Fruit fly (Drosophila melanogaster) Kc167 (cell line): ENCODE measurements around the gene CG42812.

Experiments used
- Myc ChIP-seq: fragments of >200 bp; optimal IDR thresholded peaks from 2 replicates; lab custom pipeline; 2017; ENCODE audit warnings: missing external identifiers
- Sin3A ChIP-seq: fragments of >200 bp; optimal IDR thresholded peaks from 2 replicates; lab custom pipeline; 2018; ENCODE audit warnings: missing external identifiers
- h ChIP-seq: fragments of >200 bp; optimal IDR thresholded peaks from 3 replicates; lab custom pipeline; 2018; ENCODE audit warnings: missing external identifiers
- insv ChIP-seq: fragments of >200 bp; optimal IDR thresholded peaks from 3 replicates; lab custom pipeline; 2018; ENCODE audit warnings: missing external identifiers
- psq ChIP-seq: fragments of >200 bp; optimal IDR thresholded peaks from 2 replicates; lab custom pipeline; 2017; ENCODE audit warnings: missing external identifiers
- ttk ChIP-seq: sonication (Bioruptor generic); optimal IDR thresholded peaks from 2 replicates; lab custom pipeline; 2017; ENCODE audit warnings: missing external identifiers

Gene CG42812

DNA sequence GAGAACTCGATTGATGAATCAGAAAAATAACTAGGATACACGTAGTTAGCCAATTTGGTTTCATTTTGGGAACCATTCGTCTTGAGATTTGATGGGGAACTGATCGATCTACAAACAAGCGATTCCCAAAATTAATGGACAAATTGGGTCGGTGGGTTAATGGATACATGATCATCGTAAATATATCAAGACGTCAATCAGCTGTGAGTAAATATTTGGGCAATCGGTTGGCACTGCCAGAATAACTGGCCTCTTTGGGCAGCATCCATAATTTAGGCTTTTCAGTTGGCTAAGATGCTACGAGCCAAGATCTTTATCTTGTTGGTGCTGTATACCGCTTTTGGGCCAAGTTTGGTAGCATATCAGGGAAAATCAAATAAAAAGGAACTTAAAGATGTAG lies at the start of gene CG42812, which contains the start of gene CG33341:
TSS of gene CG42812 (minus strand) at position 101 of the 400 bp plus-strand sequence.
TSS of gene CG33341 (plus strand) at position 295 of the 400 bp plus-strand sequence.
- TF ChIP-seq ttk (lab: Kevin White, UChicago): no peak
- no peak for TF ChIP-seq h (lab: Kevin White, UChicago)
- no peak for TF ChIP-seq Sin3A (lab: Kevin White, UChicago)
- TF ChIP-seq insv (lab: Kevin White, UChicago): no peak
- no peak for TF ChIP-seq Myc (lab: Kevin White, UChicago)
- no peak for TF ChIP-seq psq (lab: Kevin White, UChicago)

DNA sequence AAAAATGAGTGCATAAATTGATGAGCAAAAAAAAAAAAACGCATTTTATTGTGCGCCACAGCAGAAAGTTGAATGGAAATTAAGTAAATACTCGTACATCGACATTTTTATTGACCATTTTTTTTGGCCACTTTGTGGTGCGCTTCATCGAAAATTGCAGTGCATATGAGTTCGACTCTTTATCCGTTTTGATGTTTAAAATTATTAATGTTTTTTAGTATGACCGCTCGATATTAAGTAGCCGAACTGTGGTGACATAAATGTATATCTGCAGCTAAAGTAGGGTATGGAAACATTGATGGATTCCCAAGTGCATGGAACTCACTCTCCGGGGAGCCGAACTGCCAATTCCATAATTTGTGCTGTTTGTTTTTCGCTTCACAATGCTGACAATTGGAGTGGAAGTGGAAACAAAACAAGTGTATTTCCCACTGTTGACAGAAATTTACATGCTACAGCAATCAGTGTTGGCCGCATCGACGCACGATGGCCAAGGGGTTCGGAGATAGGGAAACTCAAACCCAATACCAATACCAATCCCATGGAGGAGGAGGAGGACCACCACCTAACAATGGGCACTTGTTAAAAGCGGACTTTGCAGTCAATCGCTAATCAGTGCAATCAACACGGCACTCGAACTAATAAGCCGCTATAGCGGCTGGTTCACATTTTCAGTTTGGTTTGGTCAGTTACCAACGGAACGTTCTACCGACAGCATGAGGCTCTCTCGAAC lies 24.4 kb upstream of the CG42812 start, which contains the start of gene CG13616:
TSS of gene CG13616 (plus strand) at position 683 of the 733 bp plus-strand sequence.
- TF ChIP-seq insv (lab: Kevin White, UChicago) (no peak), ttk (lab: Kevin White, UChicago) (no peak), Myc (lab: Kevin White, UChicago) (no peak), psq (lab: Kevin White, UChicago) (no peak), h (lab: Kevin White, UChicago) (no peak), Sin3A (lab: Kevin White, UChicago) (no peak)

- TF ChIP-seq h (lab: Kevin White, UChicago): no peak
- no peak for TF ChIP-seq insv (lab: Kevin White, UChicago)
- no peak for TF ChIP-seq ttk (lab: Kevin White, UChicago)
- TF ChIP-seq Sin3A (lab: Kevin White, UChicago): no peak
- no peak for TF ChIP-seq Myc (lab: Kevin White, UChicago)
- no peak for TF ChIP-seq psq (lab: Kevin White, UChicago)
Measured at dm6 chr3R:24390239-24390638, 22.3 kb upstream of the CG42812 start, which contains the start of the genes CG5768 and CG13615. TSS of gene CG5768 (minus strand) at chr3R:24390339. TSS of gene CG13615 (plus strand) at chr3R:24390518.

dm6 chr3R:24386434-24386833 lies 18.5 kb upstream of the CG42812 start:
- TF ChIP-seq Sin3A (lab: Kevin White, UChicago): no peak
- TF ChIP-seq h (lab: Kevin White, UChicago): no peak
- no peak for TF ChIP-seq insv (lab: Kevin White, UChicago)
- no peak for TF ChIP-seq psq (lab: Kevin White, UChicago)
- TF ChIP-seq ttk (lab: Kevin White, UChicago): no peak
- no peak for TF ChIP-seq Myc (lab: Kevin White, UChicago)

dm6 chr3R:24384952-24385351 lies 17.0 kb upstream of the CG42812 start, which contains the start of gene CG17780:
TSS of gene CG17780 (minus strand) at chr3R:24385052.
- TF ChIP-seq Myc (lab: Kevin White, UChicago) (no peak), ttk (lab: Kevin White, UChicago) (no peak), insv (lab: Kevin White, UChicago) (no peak)

DNA sequence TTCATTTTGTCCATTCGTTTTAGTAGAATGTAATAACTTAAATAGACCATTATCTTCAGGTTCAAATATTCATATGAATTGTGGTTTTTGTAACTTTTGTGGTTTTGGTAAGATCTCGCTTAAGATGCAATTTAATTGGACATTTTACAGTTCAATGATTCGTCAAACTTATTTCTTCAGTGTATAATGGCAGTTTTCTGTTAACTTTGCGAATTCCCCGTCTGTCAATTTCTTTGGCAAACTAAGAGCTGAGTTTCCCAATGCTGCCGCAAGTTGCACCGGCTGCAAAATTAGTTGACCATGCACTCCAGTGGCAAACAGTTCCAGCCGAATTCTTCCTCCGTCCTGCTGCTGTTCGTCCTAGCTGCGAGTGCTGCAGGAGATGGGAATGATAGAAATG lies 8.6 kb upstream of the CG42812 start, which contains the start of gene CG33342:
TSS of gene CG33342 (plus strand) at position 301 of the 400 bp plus-strand sequence.
- TF ChIP-seq Myc (lab: Kevin White, UChicago) (no peak), psq (lab: Kevin White, UChicago) (no peak), Sin3A (lab: Kevin White, UChicago) (no peak), insv (lab: Kevin White, UChicago) (no peak), h (lab: Kevin White, UChicago) (no peak), ttk (lab: Kevin White, UChicago) (no peak)

DNA sequence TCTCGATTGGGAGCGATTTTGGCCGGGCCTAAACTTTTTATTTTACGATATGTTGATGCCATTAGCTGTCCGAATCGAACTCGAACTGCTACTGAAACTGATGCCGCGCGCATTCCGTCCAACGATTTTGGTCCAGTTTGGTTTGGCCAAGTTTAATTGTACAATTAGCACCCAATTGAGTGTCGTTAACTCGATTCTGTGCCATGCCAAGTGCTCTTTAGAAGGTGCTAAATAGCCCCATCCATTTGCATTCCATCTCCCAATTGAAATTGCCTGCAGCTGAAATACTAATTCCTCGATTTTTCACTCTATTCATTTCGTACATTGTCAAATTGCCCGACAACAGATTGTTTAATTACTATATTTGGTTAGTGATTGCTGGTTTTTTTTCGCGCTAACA lies 7.6 kb upstream of the CG42812 start, which contains the start of gene CG17781:
TSS of gene CG17781 (minus strand) at position 101 of the 400 bp plus-strand sequence.
- TF ChIP-seq Sin3A (lab: Kevin White, UChicago) (no peak), psq (lab: Kevin White, UChicago) (no peak), Myc (lab: Kevin White, UChicago) (no peak), ttk (lab: Kevin White, UChicago) (no peak), insv (lab: Kevin White, UChicago) (no peak), h (lab: Kevin White, UChicago) (no peak)

dm6 chr3R:24372662-24373061 lies 4.7 kb upstream of the CG42812 start, which contains the start of gene CG17782:
TSS of gene CG17782 (minus strand) at chr3R:24372762.
- TF ChIP-seq Sin3A (lab: Kevin White, UChicago) (no peak), Myc (lab: Kevin White, UChicago) (no peak), h (lab: Kevin White, UChicago) (no peak), ttk (lab: Kevin White, UChicago) (no peak), psq (lab: Kevin White, UChicago) (no peak), insv (lab: Kevin White, UChicago) (no peak)

DNA sequence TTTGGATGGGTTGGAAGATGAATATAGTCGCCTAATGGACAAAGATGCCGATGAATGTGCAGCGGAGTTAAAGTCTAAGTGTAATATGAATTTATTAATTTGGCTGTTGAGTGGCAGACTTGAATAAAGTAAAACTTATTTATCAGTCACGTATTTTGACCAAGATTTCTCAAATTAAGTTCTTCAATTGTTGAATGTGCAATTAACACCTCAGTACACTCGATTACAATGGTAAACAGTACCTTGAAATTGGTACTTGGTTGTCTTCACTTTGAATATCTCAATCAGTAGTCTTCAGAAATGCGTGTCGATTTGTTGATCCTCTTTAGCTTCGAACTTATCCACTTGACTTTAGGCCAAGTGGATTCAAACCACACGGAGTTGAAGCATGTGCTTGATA lies 1.3 kb upstream of the CG42812 start, which contains the start of gene CG13614:
TSS of gene CG13614 (plus strand) at position 301 of the 400 bp plus-strand sequence.
- TF ChIP-seq ttk (lab: Kevin White, UChicago) (no peak), insv (lab: Kevin White, UChicago) (no peak), Myc (lab: Kevin White, UChicago) (no peak), Sin3A (lab: Kevin White, UChicago) (no peak), psq (lab: Kevin White, UChicago) (no peak), h (lab: Kevin White, UChicago) (no peak)

dm6 chr3R:24367120-24367519 lies 844 bp downstream of the CG42812 start, which contains the start of gene CG42811:
TSS of gene CG42811 (minus strand) at chr3R:24367220.
- TF ChIP-seq h (lab: Kevin White, UChicago) (no peak), ttk (lab: Kevin White, UChicago) (no peak), Myc (lab: Kevin White, UChicago) (no peak)
